Worm (Caenorhabditis elegans) whole organism, L4/young adult: ENCODE results near the gene farl-11.

Source experiments
- W03F9.2 ChIP-seq: fragments of 150-350 bp; optimal IDR thresholded peaks from 2 replicates; lab custom pipeline; 2014; ENCODE audit warnings: missing biosample characterization, missing genetic modification characterization
- dao-5 ChIP-seq: sonication (generic microtip); optimal IDR thresholded peaks from 2 replicates; lab custom pipeline; 2016; ENCODE audit warnings: missing genotype, missing genetic modification characterization, moderate library complexity, missing compliant biosample characterization
- him-1 ChIP-seq: sonication (generic microtip); optimal IDR thresholded peaks from 2 replicates; lab custom pipeline; 2016; ENCODE audit warnings: missing genotype, missing genetic modification reagents, missing genetic modification characterization, missing compliant biosample characterization

- no peak for TF ChIP-seq him-1 (tag; lab: Kevin White, UChicago)
- no peak for TF ChIP-seq dao-5 (tag; lab: Kevin White, UChicago)
- no peak for TF ChIP-seq W03F9.2 (tag; lab: Kevin White, UChicago)
Measured at ce11 chrII:7106313-7106712, 1.5 kb upstream of the farl-11 start.
